Worm (Caenorhabditis elegans): ENCODE data around the gene F45H10.2.

DNA sequence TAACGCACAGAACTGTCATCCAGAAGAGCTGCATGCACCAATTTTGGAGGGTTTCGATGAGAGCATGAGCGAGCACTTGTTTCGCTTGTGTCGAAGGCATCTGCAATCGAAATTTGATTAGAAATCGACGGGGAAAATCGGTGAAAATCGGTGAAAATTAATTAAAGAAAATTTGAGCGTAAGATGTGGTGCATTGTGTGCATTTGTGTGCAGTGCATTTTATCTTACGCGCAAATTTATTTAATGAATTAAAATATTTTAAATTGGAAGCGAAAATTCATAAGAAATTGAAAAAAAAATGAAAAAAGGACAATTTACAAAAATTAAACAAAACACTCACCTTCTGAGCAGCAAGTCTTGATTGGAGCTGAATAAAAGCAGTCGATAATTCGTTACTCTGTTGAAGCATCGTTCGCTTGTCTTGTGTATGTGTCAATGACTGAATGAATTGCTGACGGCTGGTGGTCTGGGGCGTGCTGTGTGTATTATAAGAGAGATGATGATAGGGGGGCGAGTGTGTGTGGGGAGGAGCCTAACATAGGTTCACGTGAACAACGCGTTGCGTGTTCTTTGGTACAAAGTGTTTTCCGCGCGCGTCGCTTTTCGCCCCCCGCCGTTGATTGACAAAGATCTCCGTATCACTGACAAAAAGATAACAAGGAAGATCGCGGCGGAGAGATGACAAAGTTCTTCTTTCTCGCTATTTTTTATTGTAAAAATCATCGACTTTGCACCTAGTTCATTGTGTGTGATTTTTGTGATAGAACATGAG, 31.1 kb downstream of the F45H10.2 start:
- TF ChIP-seq egl-27 (tag; optimal IDR thresholded peaks at IDR 0.05) (peak in 1 of 2 experiments; percentile 18), nhr-11 (tag; optimal IDR thresholded peaks at IDR 0.05) (peak; percentile 24), ces-1 (GFP tag; optimal IDR thresholded peaks at IDR 0.05) (no peak), unc-62 (GFP tag; optimal IDR thresholded peaks at IDR 0.05) (no peak), ceh-82 (tag; optimal IDR thresholded peaks at IDR 0.05) (peak in 2 of 3 experiments; percentile 24 to 38), skn-1 (tag; optimal IDR thresholded peaks at IDR 0.05) (peak; percentile 60), efl-1 (optimal IDR thresholded peaks at IDR 0.05) (peak; percentile 9 to 37), efl-1 (GFP tag; optimal IDR thresholded peaks at IDR 0.05 in 1 of 2) (peak; percentile 3 to 87), unc-86 (tag; optimal IDR thresholded peaks at IDR 0.05) (no peak), ztf-4 (tag; optimal IDR thresholded peaks at IDR 0.05) (peak; percentile 76), mep-1 (tag; optimal IDR thresholded peaks at IDR 0.05) (peak; percentile 71), lin-39 (tag; optimal IDR thresholded peaks at IDR 0.05) (no peak)

All from whole organism, L1 larva.